Worm (Caenorhabditis elegans) whole organism, mixed stage, embryonic: Measurements from ENCODE around the gene C34C6.3.
A peak's percentile ranks its signal among the peaks of the same experiment; 100 is the strongest.

Experiments
- bed-3 ChIP-seq: fragments of 200-800 bp; sonication (Bioruptor generic); optimal IDR thresholded peaks from 3 replicates; lab custom pipeline; 2018; ENCODE audit warnings: mild to moderate bottlenecking, missing genetic modification characterization, moderate library complexity, missing compliant biosample characterization
- elt-1 ChIP-seq: sonication (generic microtip); optimal IDR thresholded peaks from 2 replicates; lab custom pipeline; 2017; ENCODE audit warnings: missing genetic modification characterization, mild to moderate bottlenecking, missing compliant biosample characterization, antibody characterized with exemption, moderate library complexity, borderline replicate concordance; ENCODE audit not compliant: insufficient read depth
- hlh-1 ChIP-seq: fragments of 150-350 bp; optimal IDR thresholded peaks from 2 replicates; lab custom pipeline; 2014; ENCODE audit warnings: missing biosample characterization, missing genetic modification reagents, missing genetic modification characterization
- mab-5 ChIP-seq: fragments of 150-350 bp; optimal IDR thresholded peaks from 2 replicates; lab custom pipeline; 2014; ENCODE audit warnings: missing biosample characterization, missing genetic modification characterization
- nhr-76 ChIP-seq: sonication (generic microtip); optimal IDR thresholded peaks from 2 replicates; lab custom pipeline; 2017; ENCODE audit warnings: missing biosample characterization, missing genetic modification characterization
- unc-120 ChIP-seq: sonication (generic microtip); optimal IDR thresholded peaks from 2 replicates; lab custom pipeline; 2017; ENCODE audit warnings: missing genetic modification characterization, missing compliant biosample characterization; ENCODE audit not compliant: poor library complexity, severe bottlenecking
- zip-8 ChIP-seq: fragments of 150-350 bp; optimal IDR thresholded peaks from 2 replicates; lab custom pipeline; 2014; ENCODE audit warnings: missing biosample characterization, missing genetic modification characterization

C34C6.3 gene

ce11 chrII:8742972-8743371 is 51.3 kb downstream of the C34C6.3 start:
- TF ChIP-seq zip-8 (tag; lab: Kevin White, UChicago): no peak
- TF ChIP-seq mab-5: no peak
- TF ChIP-seq hlh-1 (tag; lab: Kevin White, UChicago): no peak
- TF ChIP-seq bed-3 (GFP tag; lab: Kevin White, UChicago): no peak
- no peak for TF ChIP-seq nhr-76 (tag; lab: Kevin White, UChicago)

ce11 chrII:8743379-8744173 is 51.9 kb downstream of the C34C6.3 start, which contains the start of gene mak-1:
mak-1 (plus strand) TSS chrII:8744071.
- TF ChIP-seq elt-1 (tag; lab: Kevin White, UChicago) (no peak), unc-120 (tag; lab: Kevin White, UChicago) (peak; percentile 29)
